Worm (Caenorhabditis elegans): Measurements from ENCODE around the gene cpd-2.

Gene cpd-2

DNA sequence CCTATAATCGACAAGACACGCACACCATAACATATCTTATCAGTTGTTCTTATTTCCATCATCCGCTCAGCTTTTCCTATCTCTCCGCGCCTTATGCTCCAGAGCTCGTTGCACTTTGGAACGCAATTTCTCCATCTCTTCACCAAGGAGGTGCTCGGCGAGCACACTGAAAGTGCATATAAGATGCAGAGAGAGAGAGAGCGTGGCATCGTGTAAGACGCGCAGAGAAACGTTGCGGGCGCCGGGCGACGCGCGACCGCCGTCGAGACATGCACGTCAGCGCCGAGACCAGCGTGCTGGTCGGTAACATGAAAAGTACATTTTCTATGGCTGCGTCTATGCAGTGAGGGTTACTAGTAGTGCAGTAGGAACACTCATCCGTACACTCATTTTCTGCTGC is 25.1 kb upstream of the cpd-2 start (continued):
- TF ChIP-seq F52B5.7 (tag; optimal IDR thresholded peaks at IDR 0.05): no peak

DNA sequence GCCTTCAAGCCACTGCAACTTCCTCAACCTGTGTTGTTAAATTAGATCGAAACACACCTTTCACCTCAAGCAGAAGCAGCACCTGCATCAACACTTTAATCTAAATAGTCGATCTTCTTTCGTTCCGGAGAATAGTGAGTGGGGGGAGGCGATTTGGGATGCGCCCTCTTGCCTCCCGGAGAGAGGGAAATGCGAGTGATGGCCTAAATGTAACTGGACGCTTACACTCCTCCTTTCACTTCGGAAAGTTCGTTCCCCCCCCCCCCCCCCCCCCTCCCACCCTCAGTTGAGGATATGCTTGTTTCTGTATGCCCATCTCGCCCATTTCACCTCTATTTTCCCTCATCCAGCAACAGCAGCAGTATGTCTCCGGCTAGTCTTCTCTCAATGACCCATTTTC is 20.7 kb upstream of the cpd-2 start:
- TF ChIP-seq rpc-1 (optimal IDR thresholded peaks at IDR 0.05) (no peak), rpc-1 (tag; optimal IDR thresholded peaks at IDR 0.05) (no peak), ztf-26 (tag; optimal IDR thresholded peaks at IDR 0.05) (no peak), ceh-40 (GFP tag; IDR thresholded peaks at IDR 0.05) (no peak), F39B2.1 (GFP tag; IDR thresholded peaks at IDR 0.05) (no peak), egrh-3 (GFP tag; IDR thresholded peaks at IDR 0.05) (peak; percentile 56; the same call in 1 of the 2 replicates), F57C9.4 (tag; optimal IDR thresholded peaks at IDR 0.05) (no peak), zfh-2 (GFP tag; conservative IDR thresholded peaks at IDR 0.05) (peak; percentile 76)

DNA sequence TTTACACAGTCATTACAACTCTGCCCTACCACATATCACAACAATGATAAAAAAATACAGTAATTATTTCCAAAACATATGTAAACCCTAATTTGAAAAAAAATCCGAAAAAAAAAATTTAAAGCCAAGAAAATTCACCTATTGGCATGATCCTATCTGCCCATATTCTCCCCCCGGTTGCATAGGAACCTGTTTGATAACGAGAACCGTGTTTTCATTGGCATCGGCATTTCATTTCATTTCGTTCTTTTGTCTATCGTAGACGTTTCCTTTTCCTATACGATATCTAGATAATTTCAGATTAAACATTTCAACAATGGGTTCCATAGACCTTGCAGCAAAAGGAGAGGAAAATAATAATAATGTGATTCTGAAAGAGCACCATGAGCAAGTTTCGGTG is 19.2 kb upstream of the cpd-2 start, which contains the start of gene mboa-1:
Gene mboa-1 (plus strand): TSS at position 301 of the 400 bp plus-strand sequence.
- TF ChIP-seq tlf-1 (GFP tag; optimal IDR thresholded peaks at IDR 0.05) (no peak), ztf-26 (tag; optimal IDR thresholded peaks at IDR 0.05) (no peak), madf-10 (tag; optimal IDR thresholded peaks at IDR 0.05) (no peak), bed-1 (GFP tag; IDR thresholded peaks at IDR 0.05) (no peak), fkh-3 (tag; optimal IDR thresholded peaks at IDR 0.05) (no peak), ztf-25 (GFP tag; IDR thresholded peaks at IDR 0.05) (no peak), lin-35 (GFP tag; optimal IDR thresholded peaks at IDR 0.05) (no peak), ceh-79 (tag; optimal IDR thresholded peaks at IDR 0.05) (no peak)

DNA sequence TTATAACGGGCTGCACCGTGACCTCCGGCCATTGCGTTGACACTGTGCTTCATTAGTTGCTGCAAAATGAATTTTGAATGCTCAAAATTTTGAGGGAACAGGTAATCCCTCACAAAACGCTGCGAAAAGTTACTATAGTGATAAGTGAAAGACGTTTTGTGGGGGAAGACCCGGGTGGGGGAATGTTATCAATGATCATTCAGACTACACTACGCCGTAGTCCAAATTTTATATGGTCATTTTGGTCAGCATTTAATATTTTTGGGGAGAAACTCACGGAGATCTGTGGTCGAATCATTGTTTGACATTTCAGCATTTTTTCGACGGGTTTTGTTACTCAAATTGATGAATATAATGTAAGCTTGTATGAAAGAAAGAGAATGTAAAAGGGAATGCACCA is 10.5 kb upstream of the cpd-2 start:
- no peak for TF ChIP-seq nhr-120 (GFP tag; IDR thresholded peaks at IDR 0.05)
- TF ChIP-seq nhr-80 (tag; optimal IDR thresholded peaks at IDR 0.05): peak; percentile 25
- TF ChIP-seq atf-7 (tag; optimal IDR thresholded peaks at IDR 0.05): no peak
- no peak for TF ChIP-seq mel-28 (tag; optimal IDR thresholded peaks at IDR 0.05; ENCODE audit: borderline replicate concordance)
- no peak for TF ChIP-seq C06A6.2 (GFP tag; conservative IDR thresholded peaks at IDR 0.05)
- no peak for TF ChIP-seq cebp-1 (GFP tag; IDR thresholded peaks at IDR 0.05)
- peak; percentile 8 for TF ChIP-seq cebp-1 (tag; optimal IDR thresholded peaks at IDR 0.05)

DNA sequence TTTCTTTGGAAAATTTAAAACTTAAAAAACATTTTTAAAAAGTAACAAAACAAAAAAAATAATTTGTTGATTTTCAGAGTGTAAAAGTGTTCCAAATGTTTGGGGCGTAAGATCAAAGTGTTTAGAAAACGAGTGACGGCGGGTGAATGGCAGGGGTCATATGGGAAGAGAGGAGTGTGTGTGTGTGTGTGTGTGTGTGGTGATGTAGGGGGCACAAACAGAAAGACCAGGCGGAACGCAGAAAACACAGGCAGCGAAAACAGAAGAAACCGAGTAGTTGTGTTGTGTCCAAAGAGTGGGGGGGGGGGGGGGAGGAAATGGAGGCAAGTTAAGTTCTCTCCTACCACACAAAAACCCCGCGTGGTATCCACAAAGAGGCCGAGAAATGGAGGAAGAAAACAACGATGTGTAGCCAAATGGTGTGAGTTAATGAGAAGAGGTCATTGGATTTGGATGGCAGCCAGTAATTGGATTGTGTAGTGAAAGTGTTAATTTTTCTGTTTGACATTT is 9.4 kb upstream of the cpd-2 start, which contains the start of gene B0395.3:
Gene B0395.3 (minus strand): TSS at position 51 of the 510 bp plus-strand sequence.
- no peak for TF ChIP-seq Y95B8A.8 (GFP tag; IDR thresholded peaks at IDR 0.05)
- no peak for TF ChIP-seq nfyb-1 (GFP tag; IDR thresholded peaks at IDR 0.05)
- TF ChIP-seq unc-62 (GFP tag; optimal IDR thresholded peaks at IDR 0.05): peak; percentile 8
- TF ChIP-seq ets-4 (GFP tag; optimal IDR thresholded peaks at IDR 0.05): no peak
- no peak for TF ChIP-seq ceh-58 (GFP tag; IDR thresholded peaks at IDR 0.05)
- peak; percentile 49 for TF ChIP-seq mcd-1 (GFP tag; IDR thresholded peaks at IDR 0.05)
- no peak for TF ChIP-seq dpff-1 (tag; optimal IDR thresholded peaks at IDR 0.05)
- no peak for TF ChIP-seq attf-6 (GFP tag; IDR thresholded peaks at IDR 0.05)
- no peak for TF ChIP-seq efl-1 (GFP tag; optimal IDR thresholded peaks at IDR 0.05)
- TF ChIP-seq snpc-4 (GFP tag; optimal IDR thresholded peaks at IDR 0.05): no peak
- peak in 2 of 4 experiments; percentile 4 to 6 for TF ChIP-seq snpc-4 (tag; optimal IDR thresholded peaks at IDR 0.05)
- TF ChIP-seq hsf-1 (GFP tag; IDR thresholded peaks at IDR 0.05): no peak
- TF ChIP-seq lsy-27 (tag; optimal IDR thresholded peaks at IDR 0.05; ENCODE audit: borderline replicate concordance, insufficient read depth): no peak
- TF ChIP-seq zfh-2 (GFP tag; conservative IDR thresholded peaks at IDR 0.05): peak; percentile 64
- TF ChIP-seq ceh-100 (GFP tag; IDR thresholded peaks at IDR 0.05): no peak
- no peak for TF ChIP-seq ztf-6 (GFP tag; IDR thresholded peaks at IDR 0.05)
- TF ChIP-seq lin-26 (GFP tag; IDR thresholded peaks at IDR 0.05): peak; percentile 60
- no peak for TF ChIP-seq cebp-1 (GFP tag; IDR thresholded peaks at IDR 0.05)
- TF ChIP-seq cebp-1 (tag; optimal IDR thresholded peaks at IDR 0.05): peak; percentile 75
- TF ChIP-seq mes-4 (tag; optimal IDR thresholded peaks at IDR 0.05): no peak
- TF ChIP-seq ccch-3 (GFP tag; optimal IDR thresholded peaks at IDR 0.05): no peak
- TF ChIP-seq egl-18 (GFP tag; IDR thresholded peaks at IDR 0.05): no peak
- peak; percentile 4 for TF ChIP-seq B0261.1 (tag; optimal IDR thresholded peaks at IDR 0.05)
- no peak for TF ChIP-seq D2030.7 (GFP tag; IDR thresholded peaks at IDR 0.05)
- TF ChIP-seq ztf-26 (tag; optimal IDR thresholded peaks at IDR 0.05): peak; percentile 30
